Fruit fly (Drosophila melanogaster): ENCODE measurements around the gene CG11878.

CG11878 gene

dm6 chr3R:25281165-25281564 is 7.5 kb downstream of the CG11878 start, which contains the start of gene CG11892 (continued):
- no peak for TF ChIP-seq TFAM (GFP tag; optimal IDR thresholded peaks at IDR 0.05)
- no peak for TF ChIP-seq Hr39 (optimal IDR thresholded peaks at IDR 0.05)
- peak; percentile 11 for TF ChIP-seq CG11723 (GFP tag; optimal IDR thresholded peaks at IDR 0.05)
- TF ChIP-seq CG1024 (GFP tag; IDR thresholded peaks at IDR 0.05) = no peak
- no peak for TF ChIP-seq CG3163 (GFP tag; optimal IDR thresholded peaks at IDR 0.05)
- TF ChIP-seq CG10209 (GFP tag; optimal IDR thresholded peaks at IDR 0.05) = peak; percentile 26
- TF ChIP-seq btn (GFP tag; optimal IDR thresholded peaks at IDR 0.05) = no peak
- TF ChIP-seq CG17802 (tag; optimal IDR thresholded peaks at IDR 0.05) = no peak
- no peak for TF ChIP-seq CG15696 (tag; optimal IDR thresholded peaks at IDR 0.05)
- TF ChIP-seq lov (optimal IDR thresholded peaks at IDR 0.05) = no peak
- TF ChIP-seq lov (GFP tag; IDR thresholded peaks at IDR 0.05) = no peak
- TF ChIP-seq HHEX (GFP tag; optimal IDR thresholded peaks at IDR 0.05) = peak; percentile 64
- no peak for TF ChIP-seq kni (GFP tag; optimal IDR thresholded peaks at IDR 0.05)
- no peak for TF ChIP-seq CG31388 (GFP tag; optimal IDR thresholded peaks at IDR 0.05)
- no peak for TF ChIP-seq Taf1 (GFP tag; IDR thresholded peaks at IDR 0.05)
- TF ChIP-seq Bdp1 (GFP tag; optimal IDR thresholded peaks at IDR 0.05) = no peak
- no peak for TF ChIP-seq CG3065 (GFP tag; optimal IDR thresholded peaks at IDR 0.05)
- no peak for TF ChIP-seq toy (GFP tag; IDR thresholded peaks at IDR 0.05)
- TF ChIP-seq vfl (GFP tag; optimal IDR thresholded peaks at IDR 0.05) = no peak
- TF ChIP-seq CG17612 (GFP tag; IDR thresholded peaks at IDR 0.05) = no peak
- TF ChIP-seq HmgD (GFP tag; optimal IDR thresholded peaks at IDR 0.05) = no peak
- no peak for TF ChIP-seq CG2202 (tag; optimal IDR thresholded peaks at IDR 0.05)
- TF ChIP-seq unpg (GFP tag; optimal IDR thresholded peaks at IDR 0.05) = peak; percentile 51
- TF ChIP-seq vnd (GFP tag; IDR thresholded peaks at IDR 0.05; ENCODE audit: partially characterized antibody) = no peak
- TF ChIP-seq Sox100B (GFP tag; optimal IDR thresholded peaks at IDR 0.05) = peak; percentile 17
- no peak for TF ChIP-seq ind (GFP tag; optimal IDR thresholded peaks at IDR 0.05)
- no peak for TF ChIP-seq bab2 (GFP tag; optimal IDR thresholded peaks at IDR 0.05)
- no peak for TF ChIP-seq D19A (tag; optimal IDR thresholded peaks at IDR 0.05)
- TF ChIP-seq NC2β (GFP tag; optimal IDR thresholded peaks at IDR 0.05) = no peak
- TF ChIP-seq bigmax (GFP tag; optimal IDR thresholded peaks at IDR 0.05) = no peak
- TF ChIP-seq CG6272 (GFP tag; IDR thresholded peaks at IDR 0.05) = no peak
- no peak for TF ChIP-seq CG9727 (GFP tag; optimal IDR thresholded peaks at IDR 0.05)
- peak; percentile 81 for TF ChIP-seq CG12071 (GFP tag; optimal IDR thresholded peaks at IDR 0.05)
- no peak for TF ChIP-seq wdn (GFP tag; IDR thresholded peaks at IDR 0.05)
- TF ChIP-seq lbe (GFP tag; optimal IDR thresholded peaks at IDR 0.05) = no peak
- TF ChIP-seq Dad (GFP tag; optimal IDR thresholded peaks at IDR 0.05) = no peak

dm6 chr3R:25283209-25283670 is 9.6 kb downstream of the CG11878 start, which contains the start of gene CG31300:
CG31300 (plus strand) TSS chr3R:25283620.
- TF ChIP-seq sug (tag; optimal IDR thresholded peaks at IDR 0.05) = peak; percentile 18
- no peak for TF ChIP-seq tio (GFP tag; optimal IDR thresholded peaks at IDR 0.05)
- TF ChIP-seq nom (GFP tag; optimal IDR thresholded peaks at IDR 0.05) = no peak
- TF ChIP-seq Mad (GFP tag; optimal IDR thresholded peaks at IDR 0.05) = no peak
- TF ChIP-seq CG10654 (GFP tag; optimal IDR thresholded peaks at IDR 0.05) = no peak
- peak in 1 of 2 experiments; percentile 59 for TF ChIP-seq Pdp1 (GFP tag; optimal IDR thresholded peaks at IDR 0.05)
- TF ChIP-seq usp (GFP tag; optimal IDR thresholded peaks at IDR 0.05) = no peak
- no peak for TF ChIP-seq CG11723 (GFP tag; optimal IDR thresholded peaks at IDR 0.05)
- no peak for TF ChIP-seq CG16813 (GFP tag; IDR thresholded peaks at IDR 0.05; ENCODE audit: partially characterized antibody)
- TF ChIP-seq CkIIα-i1 (GFP tag; IDR thresholded peaks at IDR 0.05) = no peak
- TF ChIP-seq CG8281 (tag; optimal IDR thresholded peaks at IDR 0.05) = no peak
- TF ChIP-seq toy (GFP tag; IDR thresholded peaks at IDR 0.05) = no peak
- no peak for TF ChIP-seq CG5953 (GFP tag; IDR thresholded peaks at IDR 0.05)
- TF ChIP-seq CG31441 (GFP tag; IDR thresholded peaks at IDR 0.05) = no peak
- peak; percentile 68 for TF ChIP-seq grn (GFP tag; optimal IDR thresholded peaks at IDR 0.05)
- TF ChIP-seq CG9797 (GFP tag; optimal IDR thresholded peaks at IDR 0.05) = no peak
- no peak for TF ChIP-seq CG8388 (GFP tag; optimal IDR thresholded peaks at IDR 0.05)
- no peak for TF ChIP-seq chn (GFP tag; optimal IDR thresholded peaks at IDR 0.05)
- no peak for TF ChIP-seq CG8290 (GFP tag; optimal IDR thresholded peaks at IDR 0.05)
- no peak for TF ChIP-seq CG8290 (tag; optimal IDR thresholded peaks at IDR 0.05)
